Fruit fly (Drosophila melanogaster) whole organism, pupa: ENCODE data around the gene Arpc2.

Experiments
- CG10348 ChIP-seq: fragments of 200-800 bp; sonication (Bioruptor generic); IDR thresholded peaks from 2 replicates; pipeline ENCODE4 v1.3.6; 2022; ENCODE audit warnings: missing biosample characterization, missing genetic modification characterization
- CG12605 ChIP-seq: fragments of 200-800 bp; sonication (Bioruptor generic); IDR thresholded peaks from 2 replicates; pipeline ENCODE4 v1.3.6; 2022; ENCODE audit warnings: missing biosample characterization, missing genetic modification characterization
- CG14655 ChIP-seq: fragments of 200-800 bp; sonication (Bioruptor generic); optimal IDR thresholded peaks from 3 replicates; lab custom pipeline; 2017; ENCODE audit warnings: mild to moderate bottlenecking, missing biosample characterization, missing genetic modification reagents, missing genetic modification characterization
- CG15710 ChIP-seq: fragments of 200-800 bp; sonication (Bioruptor generic); optimal IDR thresholded peaks from 2 replicates; lab custom pipeline; 2018; ENCODE audit warnings: missing biosample characterization, mild to moderate bottlenecking, missing genetic modification characterization, moderate library complexity
- CG34367 ChIP-seq: fragments of 200-800 bp; sonication (Bioruptor generic); optimal IDR thresholded peaks from 2 replicates; lab custom pipeline; 2018; ENCODE audit warnings: missing biosample characterization, mild to moderate bottlenecking, missing genetic modification characterization
- CG4496 ChIP-seq: fragments of 200-800 bp; sonication (Bioruptor generic); IDR thresholded peaks from 3 replicates; pipeline ENCODE4 v1.3.6; 2022; ENCODE audit warnings: missing biosample characterization, missing genetic modification characterization
- CG9948 ChIP-seq: fragments of 200-800 bp; sonication (Bioruptor generic); optimal IDR thresholded peaks from 2 replicates; lab custom pipeline; 2018; ENCODE audit warnings: missing biosample characterization, mild to moderate bottlenecking, missing genetic modification characterization, moderate library complexity
- EcR ChIP-seq: fragments of 200-800 bp; sonication (Bioruptor generic); optimal IDR thresholded peaks from 3 replicates; lab custom pipeline; 2019; ENCODE audit warnings: missing biosample characterization, missing genetic modification characterization, mild to moderate bottlenecking, moderate library complexity, missing genetic modification reagents
- Snoo ChIP-seq: fragments of 200-800 bp; sonication (Bioruptor generic); optimal IDR thresholded peaks from 3 replicates; lab custom pipeline; 2017; ENCODE audit warnings: missing biosample characterization, mild to moderate bottlenecking, missing genetic modification characterization, inconsistent platforms
- fd96Ca ChIP-seq: fragments of 200-800 bp; sonication (Bioruptor generic); IDR thresholded peaks from 3 replicates; pipeline ENCODE4 v1.3.6; 2022; ENCODE audit warnings: missing biosample characterization, missing genetic modification characterization
- gl ChIP-seq: fragments of 200-800 bp; sonication (Bioruptor generic); optimal IDR thresholded peaks from 2 replicates; lab custom pipeline; 2018; ENCODE audit warnings: missing biosample characterization, mild to moderate bottlenecking, missing genetic modification characterization

- TF ChIP-seq CG9948 (tag; lab: Kevin White, UChicago) (no peak), gl (tag; lab: Kevin White, UChicago) (no peak), EcR (GFP tag; lab: Kevin White, UChicago) (no peak), CG34367 (tag; lab: Kevin White, UChicago) (no peak), CG4496 (GFP tag; lab: Robert Waterston, UW) (no peak), CG15710 (tag; lab: Kevin White, UChicago) (no peak), Snoo (tag; lab: Kevin White, UChicago) (no peak), CG14655 (GFP tag; lab: Kevin White, UChicago) (no peak), CG10348 (GFP tag; lab: Robert Waterston, UW) (no peak), fd96Ca (no peak), CG12605 (GFP tag; lab: Robert Waterston, UW) (no peak)
Observed at dm6 chr2L:20417597-20418286, 885 bp downstream of the Arpc2 start.
